Worm (Caenorhabditis elegans) whole organism, L4 larva: ENCODE measurements around the gene scl-7.

Experiments used
- F44E2.7 ChIP-seq: fragments of 200-800 bp; sonication (Bioruptor generic); IDR thresholded peaks from 2 replicates; pipeline ENCODE4 v2.1.2; 2022; ENCODE audit warnings: missing genetic modification characterization, missing compliant biosample characterization
- T26A8.4 ChIP-seq: fragments of 200-800 bp; sonication (Bioruptor generic); IDR thresholded peaks from 2 replicates; pipeline ENCODE4 v1.3.6; 2022; ENCODE audit warnings: missing genetic modification characterization, missing compliant biosample characterization
- dpl-1 ChIP-seq: fragments of 150-350 bp; optimal IDR thresholded peaks from 2 replicates; lab custom pipeline; 2014; ENCODE audit warnings: missing biosample characterization, missing genetic modification reagents, missing genetic modification characterization
- egl-27 ChIP-seq: sonication (generic microtip); optimal IDR thresholded peaks from 3 replicates; lab custom pipeline; 2017; ENCODE audit warnings: missing biosample characterization, missing genetic modification reagents, missing genetic modification characterization
- lin-39 ChIP-seq: fragments of 150-350 bp; optimal IDR thresholded peaks from 2 replicates; lab custom pipeline; 2014; ENCODE audit warnings: missing biosample characterization, missing genetic modification reagents, missing genetic modification characterization
- mep-1 ChIP-seq: fragments of 150-350 bp; sonication (generic microtip); optimal IDR thresholded peaks from 3 replicates; lab custom pipeline; 2014; ENCODE audit warnings: missing biosample characterization, missing genetic modification characterization
- nhr-237 ChIP-seq: sonication (generic microtip); optimal IDR thresholded peaks from 2 replicates; lab custom pipeline; 2017; ENCODE audit warnings: missing biosample characterization, missing genetic modification characterization
- skn-1 ChIP-seq: fragments of 150-350 bp; optimal IDR thresholded peaks from 2 replicates; lab custom pipeline; 2014; ENCODE audit warnings: missing biosample characterization, missing genetic modification characterization
- unc-62 ChIP-seq, 3 experiments: fragments of 150-350 bp in 1 of 3; sonication (generic microtip); optimal IDR thresholded peaks in 2 of 3; peaks in 1 of 3; 1 replicate in 1 of 3; 2 replicates in 2 of 3; lab custom pipeline; 2014 to 2017; ENCODE audit warnings: missing biosample characterization in 3 of 3, missing genetic modification characterization in 3 of 3, missing genetic modification reagents in 3 of 3, missing genotype in 1 of 3
- zag-1 ChIP-seq: fragments of 150-350 bp; optimal IDR thresholded peaks from 2 replicates; lab custom pipeline; 2014; ENCODE audit warnings: missing biosample characterization, missing genetic modification characterization

ce11 chrIV:13028746-13029673 lies 41.2 kb upstream of the scl-7 start:
- TF ChIP-seq T26A8.4 (no peak), egl-27 (tag; lab: Kevin White, UChicago) (no peak), zag-1 (no peak), skn-1 (tag; lab: Kevin White, UChicago) (no peak), F44E2.7 (GFP tag; lab: Robert Waterston, UW) (no peak), lin-39 (tag; lab: Kevin White, UChicago) (no peak), unc-62 (GFP tag; optimal IDR thresholded peaks at IDR 0.05 in 1 of 2; lab: Kevin White, UChicago) (no peak), unc-62 (tag; optimal IDR thresholded peaks at IDR 0.05; lab: Kevin White, UChicago) (no peak), nhr-237 (no peak), mep-1 (no peak), dpl-1 (GFP tag; lab: Kevin White, UChicago) (no peak)
